Fruit fly (Drosophila melanogaster) whole organism: ENCODE data around the gene Rpp14a.

Experiments used
- pan ChIP-seq: fragments of >200 bp; optimal IDR thresholded peaks from 2 replicates; lab custom pipeline; 2017
- psq ChIP-seq: fragments of >200 bp; optimal IDR thresholded peaks from 2 replicates; lab custom pipeline; 2017
- usp ChIP-seq: fragments of >200 bp; optimal IDR thresholded peaks from 2 replicates; lab custom pipeline; 2017; ENCODE audit warnings: missing biosample characterization, missing genetic modification characterization, mixed read lengths

DNA sequence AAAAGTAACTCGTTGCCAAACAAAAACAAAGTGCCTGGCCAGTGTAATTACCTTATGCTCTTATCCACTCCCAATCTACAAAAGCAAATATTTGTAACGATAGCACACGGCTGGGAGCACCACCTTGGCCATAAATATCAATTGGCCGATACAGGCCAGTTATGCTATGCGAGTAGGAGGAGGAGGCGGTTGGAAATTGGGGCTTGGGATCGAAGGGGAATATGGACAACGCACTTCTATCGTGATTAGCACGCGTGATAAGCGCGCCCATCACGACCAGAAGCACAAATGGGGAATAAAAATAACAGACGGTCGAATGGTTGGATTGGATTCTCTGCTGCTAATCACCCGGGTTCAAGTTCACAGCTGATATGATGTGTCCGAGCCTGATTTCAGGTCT, 49.9 kb downstream of the Rpp14a start:
- TF ChIP-seq usp (no peak), pan (lab: Kevin White, UChicago) (no peak), psq (no peak)
